Fruit fly (Drosophila melanogaster) whole organism, prepupa: Measurements from ENCODE around the gene CG4572.

Experiments
- Blimp-1 ChIP-seq: fragments of 200-800 bp; sonication (Bioruptor generic); optimal IDR thresholded peaks from 3 replicates; lab custom pipeline; 2017; ENCODE audit warnings: missing biosample characterization, missing genetic modification characterization, mild to moderate bottlenecking, moderate library complexity, missing genetic modification reagents
- CG10631 ChIP-seq: fragments of 200-800 bp; sonication (Bioruptor generic); optimal IDR thresholded peaks from 2 replicates; lab custom pipeline; 2016; ENCODE audit warnings: missing biosample characterization, missing genetic modification characterization
- CG10669 ChIP-seq: fragments of 200-800 bp; sonication (Bioruptor generic); optimal IDR thresholded peaks from 3 replicates; lab custom pipeline; 2018; ENCODE audit warnings: missing biosample characterization, mild to moderate bottlenecking, missing genetic modification characterization, moderate library complexity
- CG11294 ChIP-seq: fragments of 200-800 bp; sonication (Bioruptor generic); IDR thresholded peaks from 2 replicates; pipeline ENCODE4 v1.3.6; 2022; ENCODE audit warnings: missing biosample characterization, missing genetic modification characterization
- CG15336 ChIP-seq: fragments of 200-800 bp; sonication (Bioruptor generic); IDR thresholded peaks from 2 replicates; pipeline ENCODE4 v1.3.6; 2022; ENCODE audit warnings: missing biosample characterization, missing genetic modification characterization
- CG1621 ChIP-seq: fragments of 200-800 bp; sonication (Bioruptor generic); optimal IDR thresholded peaks from 3 replicates; lab custom pipeline; 2018; ENCODE audit warnings: missing biosample characterization, mild to moderate bottlenecking, missing genetic modification characterization
- CG16779 ChIP-seq: fragments of 200-800 bp; sonication (Bioruptor generic); optimal IDR thresholded peaks from 3 replicates; lab custom pipeline; 2017; ENCODE audit warnings: missing biosample characterization, mild to moderate bottlenecking, missing genetic modification characterization
- CG34406 ChIP-seq: fragments of 200-800 bp; sonication (Bioruptor generic); optimal IDR thresholded peaks from 3 replicates; lab custom pipeline; 2016; ENCODE audit warnings: missing biosample characterization, missing genetic modification characterization
- CG6163 ChIP-seq: fragments of 200-800 bp; sonication (Bioruptor generic); IDR thresholded peaks from 3 replicates; pipeline ENCODE4 v1.3.6; 2022; ENCODE audit warnings: missing biosample characterization, missing genetic modification characterization
- CG6276 ChIP-seq: fragments of 200-800 bp; sonication (Bioruptor generic); optimal IDR thresholded peaks from 2 replicates; lab custom pipeline; 2017; ENCODE audit warnings: missing biosample characterization, mild to moderate bottlenecking, missing genetic modification characterization
- CG6792 ChIP-seq: fragments of 200-800 bp; sonication (Bioruptor generic); optimal IDR thresholded peaks from 3 replicates; lab custom pipeline; 2016; ENCODE audit warnings: missing biosample characterization, missing genetic modification characterization
- CG8119 ChIP-seq: fragments of 200-800 bp; sonication (Bioruptor generic); IDR thresholded peaks from 3 replicates; pipeline ENCODE4 v1.3.6; 2022; ENCODE audit warnings: missing biosample characterization, missing genetic modification characterization
- CG8319 ChIP-seq: fragments of 200-800 bp; sonication (Bioruptor generic); optimal IDR thresholded peaks from 3 replicates; lab custom pipeline; 2016; ENCODE audit warnings: missing biosample characterization, missing genetic modification characterization
- Eip78C ChIP-seq: fragments of 200-800 bp; sonication (Bioruptor generic); peaks from one replicate; lab custom pipeline; 2016; ENCODE audit warnings: missing biosample characterization, missing genetic modification characterization
- Ets21C ChIP-seq: fragments of 200-800 bp; sonication (Bioruptor generic); optimal IDR thresholded peaks from 3 replicates; lab custom pipeline; 2016; ENCODE audit warnings: missing biosample characterization, missing genetic modification characterization
- Ets96B ChIP-seq: fragments of 200-800 bp; optimal IDR thresholded peaks from 2 replicates; lab custom pipeline; 2019; ENCODE audit warnings: missing biosample characterization, mild to moderate bottlenecking, missing genetic modification characterization, moderate library complexity
- Hr39 ChIP-seq: fragments of 200-800 bp; sonication (Bioruptor generic); optimal IDR thresholded peaks from 2 replicates; lab custom pipeline; 2016; ENCODE audit warnings: missing biosample characterization, missing genetic modification characterization
- Hr4 ChIP-seq: fragments of 200-800 bp; sonication (Bioruptor generic); optimal IDR thresholded peaks from 3 replicates; lab custom pipeline; 2016; ENCODE audit warnings: missing biosample characterization, missing genetic modification characterization
- Lpt ChIP-seq: fragments of 200-800 bp; sonication (Bioruptor generic); optimal IDR thresholded peaks from 3 replicates; lab custom pipeline; 2016; ENCODE audit warnings: missing biosample characterization, missing genetic modification characterization
- Smox ChIP-seq: fragments of 200-800 bp; sonication (Bioruptor generic); optimal IDR thresholded peaks from 3 replicates; lab custom pipeline; 2016; ENCODE audit warnings: missing biosample characterization, missing genetic modification characterization
- Sox102F ChIP-seq: fragments of 200-800 bp; sonication (Bioruptor generic); optimal IDR thresholded peaks from 2 replicates; lab custom pipeline; 2016; ENCODE audit warnings: missing biosample characterization, mild to moderate bottlenecking, missing genetic modification characterization
- Sox15 ChIP-seq: fragments of 200-800 bp; sonication (Bioruptor generic); optimal IDR thresholded peaks from 3 replicates; lab custom pipeline; 2016; ENCODE audit warnings: missing biosample characterization, missing genetic modification characterization
- cyc ChIP-seq: fragments of 200-800 bp; sonication (Bioruptor generic); optimal IDR thresholded peaks from 3 replicates; lab custom pipeline; 2016; ENCODE audit warnings: missing biosample characterization, missing genetic modification characterization
- dsx ChIP-seq: fragments of 200-800 bp; optimal IDR thresholded peaks from 3 replicates; lab custom pipeline; 2019; ENCODE audit warnings: missing biosample characterization, mild to moderate bottlenecking, missing genetic modification characterization, moderate library complexity; ENCODE audit not compliant: poor library complexity, severe bottlenecking
- eg ChIP-seq: fragments of 200-800 bp; sonication (Bioruptor generic); IDR thresholded peaks from 3 replicates; pipeline ENCODE4 v1.3.6; 2022; ENCODE audit warnings: missing biosample characterization, missing genetic modification characterization
- fd85E ChIP-seq: fragments of 200-800 bp; sonication (Bioruptor generic); optimal IDR thresholded peaks from 3 replicates; lab custom pipeline; 2016; ENCODE audit warnings: missing biosample characterization, missing genetic modification characterization
- fkh ChIP-seq: fragments of 200-800 bp; sonication (Bioruptor generic); optimal IDR thresholded peaks from 3 replicates; lab custom pipeline; 2017; ENCODE audit warnings: missing biosample characterization, mild to moderate bottlenecking, missing genetic modification characterization, moderate library complexity
- lz ChIP-seq: fragments of 200-800 bp; sonication (Bioruptor generic); optimal IDR thresholded peaks from 3 replicates; lab custom pipeline; 2016; ENCODE audit warnings: missing biosample characterization, missing genetic modification characterization
- spab ChIP-seq: fragments of 200-800 bp; sonication (Bioruptor generic); optimal IDR thresholded peaks from 2 replicates; lab custom pipeline; 2017; ENCODE audit warnings: missing biosample characterization, mild to moderate bottlenecking, missing genetic modification characterization, missing genetic modification reagents
- svp ChIP-seq: fragments of 200-800 bp; sonication (Bioruptor generic); peaks from one replicate; lab custom pipeline; 2016; ENCODE audit warnings: missing biosample characterization, missing genetic modification characterization
- topi ChIP-seq: fragments of 200-800 bp; sonication (Bioruptor generic); optimal IDR thresholded peaks from 3 replicates; lab custom pipeline; 2016; ENCODE audit warnings: missing biosample characterization, missing genetic modification characterization
- vri ChIP-seq: fragments of 200-800 bp; sonication (Bioruptor generic); optimal IDR thresholded peaks from 3 replicates; lab custom pipeline; 2016; ENCODE audit warnings: missing biosample characterization, mild to moderate bottlenecking, missing genetic modification characterization

CG4572 gene

DNA sequence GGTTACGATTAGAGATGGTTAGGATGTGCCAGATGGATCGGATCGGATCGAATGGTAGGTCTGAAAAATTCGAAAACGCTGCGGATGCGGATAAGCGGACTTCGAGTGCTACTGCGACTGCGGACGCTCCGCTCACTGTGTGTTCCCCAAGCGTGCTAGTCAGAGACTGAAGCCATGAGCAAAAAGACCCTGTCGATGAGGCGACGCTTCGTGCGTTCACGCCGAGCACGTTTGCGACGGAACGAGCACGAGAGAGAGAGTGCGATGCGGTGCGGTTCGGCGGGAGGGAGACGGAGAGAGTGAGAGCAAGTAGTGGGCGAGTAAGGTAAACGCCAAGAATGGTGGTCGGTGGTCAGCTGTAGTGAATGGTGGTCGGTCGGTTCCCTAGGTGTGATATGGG lies 27.5 kb downstream of the CG4572 start, which contains the start of gene bnl (continued):
- TF ChIP-seq Sox102F (GFP tag; lab: Kevin White, UChicago) (peak; percentile 69), fkh (GFP tag; lab: Kevin White, UChicago) (peak; percentile 57), CG16779 (tag; lab: Kevin White, UChicago) (peak; percentile 31), topi (GFP tag; lab: Kevin White, UChicago) (peak; percentile 47), CG11294 (GFP tag; lab: Robert Waterston, UW) (no peak; the same call in 1 of the 2 replicates), Eip78C (GFP tag; lab: Kevin White, UChicago) (peak; percentile 82), Smox (GFP tag; lab: Kevin White, UChicago) (no peak), CG8319 (GFP tag; lab: Kevin White, UChicago) (no peak)

DNA sequence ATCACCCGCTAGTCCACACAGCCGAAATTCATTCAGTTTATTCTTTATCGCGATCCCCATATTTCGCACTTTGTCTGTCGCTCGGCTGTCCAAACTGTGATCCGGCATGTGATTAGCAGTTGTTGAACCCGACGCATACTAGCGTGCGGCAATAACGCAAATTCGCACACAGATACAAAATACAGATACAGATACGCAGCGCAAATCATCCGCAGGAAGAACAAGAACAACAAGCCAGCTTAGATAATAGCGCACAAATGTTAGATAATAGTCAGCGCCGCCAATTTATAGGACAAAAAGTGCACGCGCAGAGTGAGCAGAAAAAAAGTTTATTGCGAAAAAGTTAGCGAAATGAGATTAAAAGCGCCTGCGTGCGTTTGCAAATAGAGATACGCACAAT lies 29.2 kb downstream of the CG4572 start:
- TF ChIP-seq Ets96B (tag; lab: Kevin White, UChicago) = no peak
- no peak for TF ChIP-seq Sox15 (GFP tag; lab: Kevin White, UChicago)
- peak; percentile 83 for TF ChIP-seq vri (GFP tag; lab: Kevin White, UChicago)
- no peak for TF ChIP-seq cyc (GFP tag; lab: Kevin White, UChicago)
- TF ChIP-seq fd85E (GFP tag; lab: Kevin White, UChicago) = no peak

DNA sequence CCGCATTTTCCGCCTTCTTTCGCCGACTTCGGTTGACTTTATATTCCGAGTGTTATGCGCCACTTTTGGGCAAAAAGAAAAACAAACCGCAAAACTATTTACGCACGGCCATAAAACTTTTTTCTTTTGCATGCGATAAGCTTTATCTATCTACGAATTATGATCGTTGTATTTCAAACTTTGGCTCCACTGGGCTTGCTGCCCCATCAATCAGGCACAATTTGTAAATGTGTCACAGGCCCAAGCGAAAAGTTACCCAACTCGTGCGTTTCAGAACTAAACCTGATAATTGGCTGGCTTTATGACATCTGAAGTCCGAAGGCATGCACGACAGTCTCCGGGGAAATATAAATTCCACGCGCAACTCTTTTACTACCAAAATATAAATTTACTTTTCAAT lies 30.2 kb downstream of the CG4572 start:
- TF ChIP-seq Hr39 (GFP tag; lab: Kevin White, UChicago) (no peak), eg (GFP tag; lab: Robert Waterston, UW) (no peak), CG15336 (GFP tag; lab: Robert Waterston, UW) (no peak), CG34406 (GFP tag; lab: Kevin White, UChicago) (no peak), CG6163 (GFP tag; lab: Robert Waterston, UW) (no peak), Sox102F (GFP tag; lab: Kevin White, UChicago) (no peak), Blimp-1 (GFP tag; lab: Kevin White, UChicago) (no peak), CG1621 (tag; lab: Kevin White, UChicago) (no peak), lz (GFP tag; lab: Kevin White, UChicago) (no peak), CG16779 (tag; lab: Kevin White, UChicago) (no peak)

DNA sequence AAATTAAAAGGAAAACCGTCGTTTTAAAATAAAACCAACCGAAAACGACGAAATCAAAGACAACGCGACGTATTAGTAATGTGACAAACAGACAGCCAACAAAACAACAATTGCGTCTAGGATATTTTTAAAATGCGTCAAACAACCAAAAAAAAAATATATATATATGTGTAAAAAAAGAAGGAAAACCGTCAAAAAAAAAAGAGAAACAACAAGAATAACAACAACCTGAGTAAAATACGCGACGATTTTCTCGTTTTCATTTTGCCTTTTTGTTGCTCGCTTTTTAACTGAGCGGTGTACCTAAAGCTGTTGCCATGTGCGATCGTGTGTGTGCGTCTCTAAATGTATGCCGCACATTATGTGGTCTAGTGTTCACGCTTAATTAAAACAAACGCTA lies 30.6 kb downstream of the CG4572 start:
- peak; percentile 61 for TF ChIP-seq CG8119
- TF ChIP-seq spab (GFP tag; lab: Kevin White, UChicago) = no peak
- TF ChIP-seq fkh (GFP tag; lab: Kevin White, UChicago) = no peak
- peak; percentile 7 for TF ChIP-seq Hr4 (GFP tag; lab: Kevin White, UChicago)
- peak; percentile 86 for TF ChIP-seq eg (GFP tag; lab: Robert Waterston, UW)
- 0 out of 3 replicates have a peak, but pooled peaks have one; percentile 24 for TF ChIP-seq CG6163 (GFP tag; lab: Robert Waterston, UW)
- peak; percentile 21 for TF ChIP-seq Lpt (GFP tag; lab: Kevin White, UChicago)
- no peak for TF ChIP-seq CG34406 (GFP tag; lab: Kevin White, UChicago)
- no peak for TF ChIP-seq CG10669 (GFP tag; lab: Kevin White, UChicago)
- TF ChIP-seq CG6792 (GFP tag; lab: Kevin White, UChicago) = no peak
- peak; percentile 71 for TF ChIP-seq CG15336 (GFP tag; lab: Robert Waterston, UW)
- TF ChIP-seq CG6276 (GFP tag; lab: Kevin White, UChicago) = peak; percentile 82
- TF ChIP-seq, all 60 proteins: peak for 7

DNA sequence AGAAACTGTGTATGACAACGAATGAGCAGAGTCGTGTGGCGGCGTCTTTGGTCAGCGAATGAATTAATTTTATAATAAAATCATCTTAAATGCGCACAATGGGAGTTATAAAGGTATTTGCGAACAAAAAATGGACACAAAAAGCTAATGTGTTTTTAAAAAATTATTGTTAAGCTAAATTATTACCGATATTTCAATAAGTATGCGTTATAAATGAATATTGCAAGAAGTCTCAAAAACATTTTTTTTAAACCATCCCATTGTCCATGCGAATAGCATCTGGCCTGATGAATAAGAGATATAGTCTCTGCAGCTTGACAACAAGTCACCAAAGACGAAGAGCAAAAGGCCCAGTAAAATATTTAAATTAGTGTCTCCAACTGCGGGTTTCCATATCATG lies 33.2 kb downstream of the CG4572 start:
- TF ChIP-seq CG34406 (GFP tag; lab: Kevin White, UChicago) (peak; percentile 8), dsx (GFP tag; lab: Kevin White, UChicago) (no peak), svp (GFP tag; lab: Kevin White, UChicago) (peak; percentile 49), Smox (GFP tag; lab: Kevin White, UChicago) (no peak), Eip78C (GFP tag; lab: Kevin White, UChicago) (peak; percentile 25), eg (GFP tag; lab: Robert Waterston, UW) (no peak), Ets21C (GFP tag; lab: Kevin White, UChicago) (no peak), CG10631 (GFP tag; lab: Kevin White, UChicago) (no peak), CG8319 (GFP tag; lab: Kevin White, UChicago) (no peak), Ets96B (tag; lab: Kevin White, UChicago) (no peak)
